Worm (Caenorhabditis elegans) whole organism, late embryonic: ENCODE results near the gene F23B12.7.

ENCODE experiments used
- K02D7.2 ChIP-seq: sonication (generic microtip); optimal IDR thresholded peaks from 2 replicates; lab custom pipeline; 2017; ENCODE audit warnings: mild to moderate bottlenecking, missing genetic modification characterization, missing compliant biosample characterization
- K09A11.1 ChIP-seq: sonication (generic microtip); optimal IDR thresholded peaks from 2 replicates; lab custom pipeline; 2017; ENCODE audit warnings: antibody characterized with exemption, mild to moderate bottlenecking, missing genetic modification characterization, missing compliant biosample characterization; ENCODE audit not compliant: insufficient read depth
- T23F11.4 ChIP-seq: fragments of 200-800 bp; sonication (Bioruptor generic); optimal IDR thresholded peaks from 2 replicates; lab custom pipeline; 2018; ENCODE audit warnings: mild to moderate bottlenecking, missing genetic modification characterization, missing compliant biosample characterization
- ceh-18 ChIP-seq: sonication (generic microtip); optimal IDR thresholded peaks from 2 replicates; lab custom pipeline; 2016; ENCODE audit warnings: missing genetic modification characterization, missing compliant biosample characterization
- ceh-22 ChIP-seq: sonication (generic microtip); optimal IDR thresholded peaks from 2 replicates; lab custom pipeline; 2017; ENCODE audit warnings: missing biosample characterization, missing genetic modification characterization
- ceh-24 ChIP-seq: sonication (generic microtip); optimal IDR thresholded peaks from 2 replicates; lab custom pipeline; 2016; ENCODE audit warnings: mild to moderate bottlenecking, missing genetic modification characterization, missing compliant biosample characterization
- ceh-30 ChIP-seq: fragments of 150-350 bp; optimal IDR thresholded peaks from 2 replicates; lab custom pipeline; 2014; ENCODE audit warnings: missing biosample characterization, missing genetic modification characterization
- ceh-34 ChIP-seq: sonication (generic microtip); optimal IDR thresholded peaks from 2 replicates; lab custom pipeline; 2016; ENCODE audit warnings: mild to moderate bottlenecking, missing genetic modification characterization, missing compliant biosample characterization
- ceh-45 ChIP-seq: fragments of 200-800 bp; sonication (Bioruptor generic); IDR thresholded peaks from 2 replicates; pipeline ENCODE4 v1.3.6; 2022; ENCODE audit warnings: missing genetic modification reagents, missing genetic modification characterization, missing compliant biosample characterization
- ceh-9 ChIP-seq: sonication (generic microtip); optimal IDR thresholded peaks from 2 replicates; lab custom pipeline; 2016; ENCODE audit warnings: mild to moderate bottlenecking, missing genetic modification characterization, inconsistent platforms, missing compliant biosample characterization
- dve-1 ChIP-seq: sonication (generic microtip); optimal IDR thresholded peaks from 2 replicates; lab custom pipeline; 2017; ENCODE audit warnings: antibody characterized with exemption, mild to moderate bottlenecking, missing genetic modification characterization, missing compliant biosample characterization
- elt-2 ChIP-seq: sonication (generic microtip); optimal IDR thresholded peaks from 2 replicates; lab custom pipeline; 2016; ENCODE audit warnings: missing genetic modification reagents, missing genetic modification characterization, missing compliant biosample characterization
- fax-1 ChIP-seq: sonication (generic microtip); optimal IDR thresholded peaks from 2 replicates; lab custom pipeline; 2016; ENCODE audit warnings: missing genotype, missing genetic modification characterization, missing compliant biosample characterization
- fkh-10 ChIP-seq: fragments of 150-350 bp; optimal IDR thresholded peaks from 2 replicates; lab custom pipeline; 2014; ENCODE audit warnings: missing biosample characterization, missing genetic modification reagents, missing genetic modification characterization
- gmeb-2 ChIP-seq: sonication (generic microtip); optimal IDR thresholded peaks from 2 replicates; lab custom pipeline; 2016; ENCODE audit warnings: missing genetic modification characterization, inconsistent platforms, missing compliant biosample characterization
- hlh-15 ChIP-seq: sonication (generic microtip); optimal IDR thresholded peaks from 2 replicates; lab custom pipeline; 2016; ENCODE audit warnings: missing genetic modification characterization, missing compliant biosample characterization
- hlh-30 ChIP-seq: sonication (generic microtip); optimal IDR thresholded peaks from 2 replicates; lab custom pipeline; 2017; ENCODE audit warnings: antibody characterized with exemption, missing genetic modification characterization, missing compliant biosample characterization; ENCODE audit not compliant: insufficient read depth
- hlh-8 ChIP-seq: sonication (generic microtip); optimal IDR thresholded peaks from 2 replicates; lab custom pipeline; 2016; ENCODE audit warnings: missing genotype, missing genetic modification characterization, missing compliant biosample characterization
- lim-6 ChIP-seq: sonication (generic microtip); optimal IDR thresholded peaks from 2 replicates; lab custom pipeline; 2016; ENCODE audit warnings: missing genetic modification characterization, missing compliant biosample characterization
- mec-3 ChIP-seq: sonication (generic microtip); optimal IDR thresholded peaks from 2 replicates; lab custom pipeline; 2016; ENCODE audit warnings: borderline replicate concordance, missing genetic modification characterization, missing compliant biosample characterization
- nfya-1 ChIP-seq: sonication (generic microtip); optimal IDR thresholded peaks from 2 replicates; lab custom pipeline; 2017; ENCODE audit warnings: missing genetic modification characterization, mild to moderate bottlenecking, missing compliant biosample characterization, antibody characterized with exemption, moderate library complexity
- nhr-11 ChIP-seq: fragments of 150-350 bp; optimal IDR thresholded peaks from 2 replicates; lab custom pipeline; 2014; ENCODE audit warnings: missing biosample characterization, missing genetic modification characterization
- nhr-232 ChIP-seq: sonication (generic microtip); optimal IDR thresholded peaks from 2 replicates; lab custom pipeline; 2016; ENCODE audit warnings: missing genetic modification characterization, missing compliant biosample characterization
- npax-4 ChIP-seq: sonication (generic microtip); optimal IDR thresholded peaks from 2 replicates; lab custom pipeline; 2016; ENCODE audit warnings: missing genetic modification characterization, missing compliant biosample characterization
- pag-3 ChIP-seq: sonication (generic microtip); optimal IDR thresholded peaks from 2 replicates; lab custom pipeline; 2016; ENCODE audit warnings: missing compliant biosample characterization, missing genetic modification characterization, borderline replicate concordance
- pha-2 ChIP-seq: sonication (generic microtip); optimal IDR thresholded peaks from 2 replicates; lab custom pipeline; 2017; ENCODE audit warnings: mild to moderate bottlenecking, missing genetic modification characterization, missing compliant biosample characterization
- pha-4 ChIP-seq: fragments of 150-350 bp; optimal IDR thresholded peaks from 2 replicates; lab custom pipeline; 2018; ENCODE audit warnings: missing biosample characterization, missing genetic modification reagents, missing genetic modification characterization
- pqm-1 ChIP-seq: sonication (generic microtip); optimal IDR thresholded peaks from 2 replicates; lab custom pipeline; 2016; ENCODE audit warnings: missing genetic modification characterization, missing compliant biosample characterization
- pros-1 ChIP-seq: fragments of 150-350 bp; optimal IDR thresholded peaks from 2 replicates; lab custom pipeline; 2014; ENCODE audit warnings: missing biosample characterization, missing genetic modification reagents, missing genetic modification characterization
- ref-2 ChIP-seq: sonication (generic microtip); optimal IDR thresholded peaks from 2 replicates; lab custom pipeline; 2016; ENCODE audit warnings: missing genetic modification characterization, missing compliant biosample characterization
- sdc-2 ChIP-seq: sonication (generic microtip); optimal IDR thresholded peaks from 2 replicates; lab custom pipeline; 2016; ENCODE audit warnings: missing genotype, missing genetic modification characterization, missing compliant biosample characterization
- sox-4 ChIP-seq: sonication (generic microtip); optimal IDR thresholded peaks from 2 replicates; lab custom pipeline; 2017; ENCODE audit warnings: mild to moderate bottlenecking, missing genetic modification characterization, inconsistent platforms, missing compliant biosample characterization
- tbx-7 ChIP-seq: sonication (generic microtip); optimal IDR thresholded peaks from 2 replicates; lab custom pipeline; 2016; ENCODE audit warnings: missing genotype, missing genetic modification characterization, missing compliant biosample characterization
- unc-3 ChIP-seq, 2 experiments: fragments of 200-800 bp in 1 of 2; sonication (Bioruptor generic) in 1 of 2; sonication (generic microtip) in 1 of 2; conservative IDR thresholded peaks in 1 of 2; optimal IDR thresholded peaks in 1 of 2; 2 replicates each; pipeline versions ENCODE4 v1.3.6 to Lab custom; 2016 to 2022; ENCODE audit warnings: missing compliant biosample characterization in 2 of 2, missing genetic modification characterization in 2 of 2, missing genetic modification reagents in 1 of 2
- unc-86 ChIP-seq: sonication (generic microtip); optimal IDR thresholded peaks from 2 replicates; lab custom pipeline; 2016; ENCODE audit warnings: missing genetic modification characterization, missing compliant biosample characterization

Gene F23B12.7

DNA sequence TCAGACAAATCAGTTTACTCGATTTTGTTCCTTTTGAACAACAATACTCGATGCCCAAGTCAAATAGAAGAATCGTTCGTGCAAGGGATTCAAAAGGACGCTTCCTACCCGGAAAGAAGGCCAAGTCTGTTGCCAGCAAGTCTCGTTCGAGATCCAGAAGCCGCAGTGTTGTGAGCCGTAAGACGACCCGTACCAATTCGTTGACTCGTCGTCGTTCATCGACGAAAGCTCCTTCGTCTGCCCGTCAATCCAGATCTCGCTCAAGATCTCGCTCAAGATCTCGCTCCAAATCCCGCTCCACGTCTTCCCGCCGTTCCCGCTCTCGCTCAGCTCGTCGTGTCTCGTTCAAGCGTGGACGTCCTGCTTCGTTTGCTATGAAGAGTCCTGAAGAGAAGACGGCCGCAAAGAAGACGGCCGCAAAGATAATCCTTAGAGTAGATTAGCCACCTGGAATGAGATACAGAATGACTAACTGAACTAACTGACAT is 11.2 kb downstream of the F23B12.7 start, which contains the start of gene F08H9.2:
TSS of gene F08H9.2 (plus strand) at position 51 of the 488 bp plus-strand sequence.
- TF ChIP-seq npax-4 (no peak), ceh-18 (tag; lab: Kevin White, UChicago) (no peak), ref-2 (tag; lab: Kevin White, UChicago) (no peak), tbx-7 (no peak), lim-6 (no peak), T23F11.4 (no peak), fax-1 (no peak), pha-2 (tag; lab: Kevin White, UChicago) (no peak), pros-1 (no peak), mec-3 (tag; lab: Kevin White, UChicago) (no peak), sdc-2 (tag; lab: Kevin White, UChicago) (no peak), pha-4 (tag; lab: Kevin White, UChicago) (no peak), ceh-9 (tag; lab: Kevin White, UChicago) (no peak), K09A11.1 (tag; lab: Kevin White, UChicago) (no peak), gmeb-2 (tag; lab: Kevin White, UChicago) (no peak), K02D7.2 (no peak), unc-3 (GFP tag; conservative IDR thresholded peaks at IDR 0.05; lab: Robert Waterston, UW) (no peak), unc-3 (tag; optimal IDR thresholded peaks at IDR 0.05; lab: Kevin White, UChicago) (no peak), sox-4 (no peak), hlh-8 (no peak), ceh-45 (GFP tag; lab: Robert Waterston, UW) (no peak)

DNA sequence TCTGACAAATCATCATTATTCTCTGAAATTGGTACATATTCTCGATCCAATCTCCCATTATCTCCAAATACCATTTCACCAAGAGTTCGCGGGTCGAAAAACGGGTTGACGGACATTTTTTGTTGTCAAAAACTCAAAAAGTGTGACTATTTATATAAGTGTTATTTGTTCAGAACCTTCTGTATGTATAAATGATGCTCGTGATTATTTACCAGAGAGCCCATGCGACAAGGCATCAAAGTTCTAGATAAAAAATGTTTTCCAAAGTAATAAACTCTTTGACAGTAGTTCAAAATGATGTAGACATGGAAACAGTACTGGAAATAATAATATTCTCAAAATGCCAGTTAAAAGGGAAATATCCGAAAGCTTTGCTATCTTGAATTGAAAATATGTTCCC is 13.2 kb downstream of the F23B12.7 start:
- TF ChIP-seq hlh-15 (tag; lab: Kevin White, UChicago) (no peak), pqm-1 (tag; lab: Kevin White, UChicago) (no peak), hlh-30 (tag; lab: Kevin White, UChicago) (no peak), lim-6 (no peak), nhr-11 (no peak), pag-3 (tag; lab: Kevin White, UChicago) (no peak), ceh-30 (tag; lab: Kevin White, UChicago) (no peak), tbx-7 (no peak), ceh-22 (tag; lab: Kevin White, UChicago) (no peak), ceh-24 (tag; lab: Kevin White, UChicago) (no peak), dve-1 (tag; lab: Kevin White, UChicago) (no peak)
- TF ChIP-seq, all 69 proteins: peak for 0

- TF ChIP-seq elt-2 (tag; lab: Kevin White, UChicago) (peak; percentile 2), ref-2 (tag; lab: Kevin White, UChicago) (peak; percentile 17)
Observed at ce11 chrV:14463087-14463486, 13.6 kb downstream of the F23B12.7 start, which contains the start of gene F08H9.3. Gene F08H9.3, minus strand, starts transcription at chrV:14463338.

- TF ChIP-seq pag-3 (tag; lab: Kevin White, UChicago): no peak
- no peak for TF ChIP-seq unc-3 (GFP tag; conservative IDR thresholded peaks at IDR 0.05; lab: Robert Waterston, UW)
- TF ChIP-seq unc-3 (tag; optimal IDR thresholded peaks at IDR 0.05; lab: Kevin White, UChicago): no peak
- no peak for TF ChIP-seq elt-2 (tag; lab: Kevin White, UChicago)
- no peak for TF ChIP-seq nhr-232 (tag; lab: Kevin White, UChicago)
- TF ChIP-seq nfya-1: no peak
- no peak for TF ChIP-seq T23F11.4
- TF ChIP-seq ceh-34 (tag; lab: Kevin White, UChicago): no peak
- TF ChIP-seq nhr-11: no peak
- no peak for TF ChIP-seq unc-86
- TF ChIP-seq fkh-10 (GFP tag; lab: Kevin White, UChicago): no peak
- no peak for TF ChIP-seq ceh-45 (GFP tag; lab: Robert Waterston, UW)
- no peak for TF ChIP-seq gmeb-2 (tag; lab: Kevin White, UChicago)
Observed at ce11 chrV:14464368-14464767, 14.9 kb downstream of the F23B12.7 start, which contains the start of gene F08H9.4. Gene F08H9.4, minus strand, starts transcription at chrV:14464428.
